Worm (Caenorhabditis elegans): ENCODE results near the gene ZK616.8.

The ZK616.8 gene

ce11 chrIV:5381334-5381733 is 30.7 kb downstream of the ZK616.8 start, which contains the start of gene F41H10.2:
F41H10.2 (plus strand) TSS chrIV:5381634.
- TF ChIP-seq klf-2 (GFP tag; conservative IDR thresholded peaks at IDR 0.05) (no peak), tab-1 (GFP tag; IDR thresholded peaks at IDR 0.05) (no peak), flt-1 (GFP tag; IDR thresholded peaks at IDR 0.05) (no peak), ztf-23 (GFP tag; IDR thresholded peaks at IDR 0.05) (no peak), med-1 (GFP tag; optimal IDR thresholded peaks at IDR 0.05; ENCODE audit: insufficient read depth) (no peak), ztf-29 (GFP tag; IDR thresholded peaks at IDR 0.05) (no peak), T22C8.4 (GFP tag; IDR thresholded peaks at IDR 0.05) (no peak), cog-1 (tag; optimal IDR thresholded peaks at IDR 0.05) (no peak), ref-1 (GFP tag; conservative IDR thresholded peaks at IDR 0.05) (no peak)

DNA sequence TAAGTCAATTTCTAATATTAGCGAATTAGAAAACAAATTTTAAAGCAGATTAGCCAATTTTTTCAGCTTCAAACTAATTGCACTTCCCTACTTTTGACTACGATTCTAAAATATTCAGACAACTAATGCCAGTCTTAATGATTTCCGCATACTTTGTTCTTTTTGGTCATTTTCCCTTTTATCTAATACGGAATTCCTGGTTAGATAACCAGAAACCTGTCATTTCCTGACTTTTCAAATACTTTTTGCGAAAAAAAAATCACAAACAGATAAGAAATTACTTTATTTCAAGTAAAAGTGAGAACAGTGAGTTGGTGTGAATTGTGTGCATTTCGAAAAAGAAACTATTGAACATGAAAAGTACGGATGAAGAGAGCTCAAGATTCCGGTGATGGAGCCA is 31.9 kb downstream of the ZK616.8 start:
- TF ChIP-seq tab-1 (GFP tag; IDR thresholded peaks at IDR 0.05) (no peak), T22C8.4 (GFP tag; IDR thresholded peaks at IDR 0.05) (no peak), klf-2 (GFP tag; conservative IDR thresholded peaks at IDR 0.05) (no peak), ztf-23 (GFP tag; IDR thresholded peaks at IDR 0.05) (no peak), flt-1 (GFP tag; IDR thresholded peaks at IDR 0.05) (no peak), med-1 (GFP tag; optimal IDR thresholded peaks at IDR 0.05; ENCODE audit: insufficient read depth) (no peak), cog-1 (tag; optimal IDR thresholded peaks at IDR 0.05) (no peak), ref-1 (GFP tag; conservative IDR thresholded peaks at IDR 0.05) (no peak), ztf-29 (GFP tag; IDR thresholded peaks at IDR 0.05) (no peak)

ce11 chrIV:5377062-5377461 is 34.9 kb downstream of the ZK616.8 start, which contains the start of gene elo-5:
elo-5 (minus strand) TSS chrIV:5377117.
- TF ChIP-seq klf-2 (GFP tag; conservative IDR thresholded peaks at IDR 0.05) (no peak), T22C8.4 (GFP tag; IDR thresholded peaks at IDR 0.05) (no peak), ztf-29 (GFP tag; IDR thresholded peaks at IDR 0.05) (no peak), ztf-23 (GFP tag; IDR thresholded peaks at IDR 0.05) (no peak)

DNA sequence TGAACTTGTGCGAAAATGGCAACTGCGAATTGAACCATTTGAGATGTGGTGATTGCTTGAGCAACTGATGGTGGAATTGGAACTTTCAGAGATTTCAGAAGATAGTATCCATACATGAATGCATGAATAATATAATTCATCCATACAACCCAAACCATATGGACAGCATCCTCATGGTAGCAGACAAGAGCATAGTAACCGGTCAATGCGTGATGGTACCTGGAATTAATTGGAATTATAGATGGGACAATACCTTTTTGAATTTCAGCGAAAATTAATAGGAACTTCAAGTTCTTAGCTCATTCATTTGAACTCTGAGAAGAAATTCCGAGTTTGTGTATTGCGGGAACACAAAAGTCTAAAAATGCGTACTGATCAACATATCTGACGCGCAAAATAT is 37.0 kb downstream of the ZK616.8 start:
- TF ChIP-seq tab-1 (GFP tag; IDR thresholded peaks at IDR 0.05) (no peak), klf-2 (GFP tag; conservative IDR thresholded peaks at IDR 0.05) (no peak), ztf-23 (GFP tag; IDR thresholded peaks at IDR 0.05) (no peak), cog-1 (tag; optimal IDR thresholded peaks at IDR 0.05) (no peak), ref-1 (GFP tag; conservative IDR thresholded peaks at IDR 0.05) (no peak), flt-1 (GFP tag; IDR thresholded peaks at IDR 0.05) (no peak), T22C8.4 (GFP tag; IDR thresholded peaks at IDR 0.05) (no peak), med-1 (GFP tag; optimal IDR thresholded peaks at IDR 0.05; ENCODE audit: insufficient read depth) (no peak), ztf-29 (GFP tag; IDR thresholded peaks at IDR 0.05) (no peak)

DNA sequence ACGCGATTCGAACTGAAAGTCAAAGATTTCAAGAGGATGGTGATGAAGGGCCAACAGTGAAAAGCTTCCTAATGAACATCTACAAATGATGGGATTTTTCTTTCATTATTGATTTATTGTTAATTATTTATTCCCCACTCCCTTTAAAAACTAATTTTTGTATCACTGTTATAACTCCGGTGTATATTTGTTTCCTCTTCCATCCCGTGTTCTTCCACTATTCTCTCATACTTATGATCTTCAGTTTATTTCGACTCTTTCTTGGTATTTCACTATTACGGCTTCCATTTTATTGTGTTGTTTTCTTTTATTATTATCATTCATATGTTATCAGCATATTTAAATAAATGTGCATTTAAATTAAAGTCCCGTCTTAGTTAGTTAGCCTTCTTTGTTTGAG is 37.7 kb downstream of the ZK616.8 start:
- TF ChIP-seq ztf-29 (GFP tag; IDR thresholded peaks at IDR 0.05) (no peak), tab-1 (GFP tag; IDR thresholded peaks at IDR 0.05) (no peak), flt-1 (GFP tag; IDR thresholded peaks at IDR 0.05) (no peak), ztf-23 (GFP tag; IDR thresholded peaks at IDR 0.05) (no peak), cog-1 (tag; optimal IDR thresholded peaks at IDR 0.05) (no peak), T22C8.4 (GFP tag; IDR thresholded peaks at IDR 0.05) (no peak), klf-2 (GFP tag; conservative IDR thresholded peaks at IDR 0.05) (no peak), med-1 (GFP tag; optimal IDR thresholded peaks at IDR 0.05; ENCODE audit: insufficient read depth) (no peak), ref-1 (GFP tag; conservative IDR thresholded peaks at IDR 0.05) (no peak)

DNA sequence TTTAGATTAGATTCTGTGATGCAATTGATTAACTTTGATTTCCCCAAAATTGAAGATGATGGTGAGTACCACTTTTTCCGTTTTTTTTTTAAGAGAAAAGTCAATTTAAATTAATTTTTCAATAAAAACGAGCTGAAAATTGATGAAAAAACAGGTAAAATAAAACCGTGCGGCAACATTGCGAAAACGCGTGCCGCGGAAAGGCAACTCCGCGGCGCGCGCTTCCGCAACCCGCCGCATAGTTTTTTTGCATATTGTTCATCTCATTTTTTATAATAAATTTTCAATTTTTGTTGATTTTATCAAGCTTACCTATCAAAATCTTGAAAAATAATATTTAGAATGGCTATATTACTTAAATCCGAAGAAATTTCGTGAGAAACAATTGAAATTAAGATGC is 41.1 kb downstream of the ZK616.8 start:
- TF ChIP-seq cog-1 (tag; optimal IDR thresholded peaks at IDR 0.05) (peak; percentile 26), ref-1 (GFP tag; conservative IDR thresholded peaks at IDR 0.05) (0 out of 2 replicates have a peak, but pooled peaks have one; percentile 19), tab-1 (GFP tag; IDR thresholded peaks at IDR 0.05) (peak; percentile 39; the same call in 1 of the 2 replicates), ztf-23 (GFP tag; IDR thresholded peaks at IDR 0.05) (0 out of 2 replicates have a peak, but pooled peaks have one; percentile 25), T22C8.4 (GFP tag; IDR thresholded peaks at IDR 0.05) (peak; percentile 57; the same call in 1 of the 2 replicates), klf-2 (GFP tag; conservative IDR thresholded peaks at IDR 0.05) (no peak), med-1 (GFP tag; optimal IDR thresholded peaks at IDR 0.05; ENCODE audit: insufficient read depth) (peak; percentile 34), flt-1 (GFP tag; IDR thresholded peaks at IDR 0.05) (peak; percentile 85), ztf-29 (GFP tag; IDR thresholded peaks at IDR 0.05) (0 out of 2 replicates have a peak, but pooled peaks have one; percentile 29)

DNA sequence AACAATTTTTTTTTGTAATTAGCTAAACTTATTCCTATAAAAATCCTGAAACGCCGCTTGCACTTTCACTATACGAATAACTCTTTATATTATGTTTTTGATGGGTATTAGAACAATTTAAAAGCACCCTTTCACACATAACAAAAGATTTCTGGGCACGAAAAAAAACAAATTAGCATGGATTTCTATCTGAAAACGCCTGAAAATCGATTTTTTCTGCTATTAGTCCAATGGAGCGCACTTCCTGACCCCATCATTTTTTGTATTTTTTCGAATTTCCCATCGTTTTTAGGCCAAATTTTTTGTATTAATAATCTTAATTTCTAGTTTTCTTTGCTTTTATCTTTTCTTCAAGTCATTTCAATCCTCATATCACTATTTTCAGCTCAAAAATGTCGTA is 42.6 kb downstream of the ZK616.8 start, which contains the start of gene F41H10.3:
Gene F41H10.3, plus strand, starts transcription at position 388 of the 400 bp plus-strand sequence.
- no peak for TF ChIP-seq ztf-23 (GFP tag; IDR thresholded peaks at IDR 0.05)
- TF ChIP-seq klf-2 (GFP tag; conservative IDR thresholded peaks at IDR 0.05): no peak
- TF ChIP-seq med-1 (GFP tag; optimal IDR thresholded peaks at IDR 0.05; ENCODE audit: insufficient read depth): no peak
- TF ChIP-seq ref-1 (GFP tag; conservative IDR thresholded peaks at IDR 0.05): no peak
- no peak for TF ChIP-seq tab-1 (GFP tag; IDR thresholded peaks at IDR 0.05)
- TF ChIP-seq ztf-29 (GFP tag; IDR thresholded peaks at IDR 0.05): no peak
- TF ChIP-seq cog-1 (tag; optimal IDR thresholded peaks at IDR 0.05): no peak
- TF ChIP-seq T22C8.4 (GFP tag; IDR thresholded peaks at IDR 0.05): no peak
- TF ChIP-seq flt-1 (GFP tag; IDR thresholded peaks at IDR 0.05): no peak

- TF ChIP-seq cog-1 (tag; optimal IDR thresholded peaks at IDR 0.05) (no peak), klf-2 (GFP tag; conservative IDR thresholded peaks at IDR 0.05) (no peak), T22C8.4 (GFP tag; IDR thresholded peaks at IDR 0.05) (peak; percentile 68), tab-1 (GFP tag; IDR thresholded peaks at IDR 0.05) (no peak), flt-1 (GFP tag; IDR thresholded peaks at IDR 0.05) (no peak), ztf-23 (GFP tag; IDR thresholded peaks at IDR 0.05) (no peak), ref-1 (GFP tag; conservative IDR thresholded peaks at IDR 0.05) (no peak)
Observed at ce11 chrIV:5368860-5369259, 43.1 kb downstream of the ZK616.8 start.

DNA sequence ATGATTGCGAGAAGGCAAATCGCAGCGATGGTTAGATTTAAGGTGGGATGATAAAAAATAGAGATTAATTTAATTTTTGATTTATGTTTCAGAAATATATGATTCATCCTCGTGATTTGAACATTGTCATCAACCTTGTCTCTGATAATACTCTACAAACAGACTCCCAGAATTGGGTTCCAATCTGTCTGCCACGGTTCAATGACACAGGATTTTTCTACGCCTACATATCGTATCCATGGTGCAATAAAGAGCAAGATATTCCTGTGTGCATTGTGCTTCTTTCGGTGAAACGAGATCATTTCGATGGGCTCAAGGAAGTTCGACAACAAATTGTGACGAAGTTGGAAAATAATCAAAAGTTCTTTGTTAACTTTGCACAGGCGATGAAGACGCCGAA is 44.1 kb downstream of the ZK616.8 start:
- no peak for TF ChIP-seq flt-1 (GFP tag; IDR thresholded peaks at IDR 0.05)
- TF ChIP-seq ztf-29 (GFP tag; IDR thresholded peaks at IDR 0.05): no peak
- TF ChIP-seq T22C8.4 (GFP tag; IDR thresholded peaks at IDR 0.05): no peak
- TF ChIP-seq med-1 (GFP tag; optimal IDR thresholded peaks at IDR 0.05; ENCODE audit: insufficient read depth): no peak
- no peak for TF ChIP-seq klf-2 (GFP tag; conservative IDR thresholded peaks at IDR 0.05)
- TF ChIP-seq cog-1 (tag; optimal IDR thresholded peaks at IDR 0.05): no peak
- TF ChIP-seq ztf-23 (GFP tag; IDR thresholded peaks at IDR 0.05): no peak
- TF ChIP-seq ref-1 (GFP tag; conservative IDR thresholded peaks at IDR 0.05): no peak
- TF ChIP-seq tab-1 (GFP tag; IDR thresholded peaks at IDR 0.05): no peak

DNA sequence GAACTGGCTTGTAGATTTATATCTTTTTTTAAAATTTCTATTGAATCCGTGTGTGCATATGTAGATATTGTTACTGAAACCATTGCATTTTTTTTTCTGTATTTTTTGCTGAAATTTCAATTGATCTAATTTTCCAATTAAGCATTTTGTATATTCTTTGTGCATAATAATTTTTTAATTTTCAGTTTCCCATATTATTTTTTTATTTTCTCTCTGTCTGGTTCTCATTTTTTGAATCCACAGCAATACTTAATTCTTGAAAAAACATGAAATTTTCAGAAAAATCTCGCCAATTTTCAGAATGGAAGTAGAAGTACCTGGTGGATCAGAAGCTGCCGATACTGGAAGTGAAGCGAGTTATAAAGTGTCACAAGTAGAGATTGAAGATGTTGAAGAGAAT is 45.4 kb downstream of the ZK616.8 start, which contains the start of gene sand-1:
Gene sand-1, plus strand, starts transcription at position 301 of the 400 bp plus-strand sequence.
- TF ChIP-seq med-1 (GFP tag; optimal IDR thresholded peaks at IDR 0.05; ENCODE audit: insufficient read depth): no peak
- TF ChIP-seq T22C8.4 (GFP tag; IDR thresholded peaks at IDR 0.05): no peak
- no peak for TF ChIP-seq klf-2 (GFP tag; conservative IDR thresholded peaks at IDR 0.05)
- TF ChIP-seq ztf-29 (GFP tag; IDR thresholded peaks at IDR 0.05): no peak
- no peak for TF ChIP-seq tab-1 (GFP tag; IDR thresholded peaks at IDR 0.05)
- TF ChIP-seq flt-1 (GFP tag; IDR thresholded peaks at IDR 0.05): no peak
- no peak for TF ChIP-seq ref-1 (GFP tag; conservative IDR thresholded peaks at IDR 0.05)
- no peak for TF ChIP-seq ztf-23 (GFP tag; IDR thresholded peaks at IDR 0.05)
- no peak for TF ChIP-seq cog-1 (tag; optimal IDR thresholded peaks at IDR 0.05)

Data from whole organism, midembryonic.